Worm (Caenorhabditis elegans): ENCODE data around the gene prdx-3.

- TF ChIP-seq gei-8 (GFP tag; optimal IDR thresholded peaks at IDR 0.05) (no peak), aha-1 (tag) (no peak), lin-13 (GFP tag; optimal IDR thresholded peaks at IDR 0.05) (no peak), ctbp-1 (GFP tag; IDR thresholded peaks at IDR 0.05) (no peak), ztf-11 (tag; optimal IDR thresholded peaks at IDR 0.05) (no peak), zip-11 (GFP tag; IDR thresholded peaks at IDR 0.05) (no peak), ceh-82 (tag; optimal IDR thresholded peaks at IDR 0.05) (no peak), ces-1 (GFP tag; optimal IDR thresholded peaks at IDR 0.05) (no peak), dpl-1 (GFP tag; optimal IDR thresholded peaks at IDR 0.05) (no peak)
These were observed 46.1 kb downstream of the prdx-3 start for ce11 chrIII:4453301-4453700.

All from whole organism, L4 larva.